Fruit fly (Drosophila melanogaster) ovary, adult (tissue): Measurements from ENCODE around the gene grnd.

Source experiments
- CG17801 ChIP-seq: fragments of 200-800 bp; optimal IDR thresholded peaks from 2 replicates; lab custom pipeline; 2019; ENCODE audit warnings: missing biosample characterization, mild to moderate bottlenecking, missing genetic modification characterization, moderate library complexity; ENCODE audit not compliant: partially characterized antibody

The grnd gene

dm6 chr2L:18466202-18466591, 19.0 kb upstream of the grnd start:
- TF ChIP-seq CG17801: no peak

dm6 chr2L:18466669-18467068, 18.5 kb upstream of the grnd start:
- no peak for TF ChIP-seq CG17801

- TF ChIP-seq CG17801: no peak
Observed at dm6 chr2L:18467464-18467863, 17.8 kb upstream of the grnd start.

dm6 chr2L:18468010-18468409, 17.2 kb upstream of the grnd start:
- no peak for TF ChIP-seq CG17801

- no peak for TF ChIP-seq CG17801
Observed at dm6 chr2L:18468607-18469015, 16.6 kb upstream of the grnd start.

- no peak for TF ChIP-seq CG17801
Observed at dm6 chr2L:18469544-18470109, 15.6 kb upstream of the grnd start.

dm6 chr2L:18477455-18477854, 7.8 kb upstream of the grnd start:
- peak; percentile 95 for TF ChIP-seq CG17801

dm6 chr2L:18478509-18479176, 6.6 kb upstream of the grnd start:
- TF ChIP-seq CG17801: no peak

dm6 chr2L:18479177-18479521, 6.1 kb upstream of the grnd start:
- no peak for TF ChIP-seq CG17801

- TF ChIP-seq CG17801: no peak
Observed at dm6 chr2L:18480326-18481028, 4.7 kb upstream of the grnd start.

- no peak for TF ChIP-seq CG17801
Observed at dm6 chr2L:18481064-18481463, 4.2 kb upstream of the grnd start.

- no peak for TF ChIP-seq CG17801
Observed at dm6 chr2L:18481746-18482145, 3.5 kb upstream of the grnd start.

- no peak for TF ChIP-seq CG17801
Observed at dm6 chr2L:18482170-18482569, 3.0 kb upstream of the grnd start.

- no peak for TF ChIP-seq CG17801
Observed at dm6 chr2L:18482989-18483388, 2.2 kb upstream of the grnd start.

dm6 chr2L:18484040-18484381, 1.2 kb upstream of the grnd start:
- TF ChIP-seq CG17801: no peak

- TF ChIP-seq CG17801: peak; percentile 41
Observed at dm6 chr2L:18484382-18485050, 701 bp upstream of the grnd start, which contains the start of gene CG10283. CG10283 (minus strand) TSS chr2L:18484513.

- no peak for TF ChIP-seq CG17801
Observed at dm6 chr2L:18486828-18487227, 1.6 kb downstream of the grnd start.

- no peak for TF ChIP-seq CG17801
Observed at dm6 chr2L:18493122-18493521, 7.9 kb downstream of the grnd start.
